Worm (Caenorhabditis elegans) whole organism, L3 larva: Measurements from ENCODE around the gene npr-39.

Source experiments
- ZK546.5 ChIP-seq: sonication (generic microtip); optimal IDR thresholded peaks from 2 replicates; lab custom pipeline; 2017; ENCODE audit warnings: missing biosample characterization, missing genetic modification characterization
- aly-2 ChIP-seq: fragments of 150-350 bp; optimal IDR thresholded peaks from 2 replicates; lab custom pipeline; 2014; ENCODE audit warnings: missing biosample characterization, missing genetic modification characterization
- ceh-16 ChIP-seq: sonication (generic microtip); optimal IDR thresholded peaks from 2 replicates; lab custom pipeline; 2017; ENCODE audit warnings: missing biosample characterization, missing genetic modification characterization
- elt-1 ChIP-seq: fragments of 150-350 bp; optimal IDR thresholded peaks from 2 replicates; lab custom pipeline; 2014; ENCODE audit warnings: missing biosample characterization, missing genetic modification characterization
- lin-15B ChIP-seq: fragments of 150-350 bp; optimal IDR thresholded peaks from 2 replicates; lab custom pipeline; 2014; ENCODE audit warnings: missing biosample characterization, missing genetic modification characterization
- lin-39 ChIP-seq: fragments of 150-350 bp; optimal IDR thresholded peaks from 2 replicates; lab custom pipeline; 2018; ENCODE audit warnings: missing biosample characterization, missing genetic modification reagents, missing genetic modification characterization
- nhr-23 ChIP-seq: fragments of 150-350 bp; optimal IDR thresholded peaks from 2 replicates; lab custom pipeline; 2014; ENCODE audit warnings: missing biosample characterization, missing genetic modification reagents, missing genetic modification characterization
- nhr-77 ChIP-seq: fragments of 150-350 bp; optimal IDR thresholded peaks from 2 replicates; lab custom pipeline; 2014; ENCODE audit warnings: missing biosample characterization, missing genetic modification characterization
- unc-39 ChIP-seq: sonication (generic microtip); optimal IDR thresholded peaks from 4 replicates; lab custom pipeline; 2017; ENCODE audit warnings: missing biosample characterization, missing genetic modification characterization
- unc-62 ChIP-seq: fragments of 150-350 bp; sonication (generic microtip); optimal IDR thresholded peaks from 4 replicates; lab custom pipeline; 2014; ENCODE audit warnings: missing biosample characterization, missing genetic modification reagents, missing genetic modification characterization
- zag-1 ChIP-seq: fragments of 150-350 bp; optimal IDR thresholded peaks from 2 replicates; lab custom pipeline; 2014; ENCODE audit warnings: missing biosample characterization, missing genetic modification characterization
- ztf-11 ChIP-seq: fragments of 150-350 bp; optimal IDR thresholded peaks from 2 replicates; lab custom pipeline; 2014; ENCODE audit warnings: missing biosample characterization, missing genetic modification characterization
- ztf-4 ChIP-seq: fragments of 150-350 bp; optimal IDR thresholded peaks from 2 replicates; lab custom pipeline; 2014; ENCODE audit warnings: missing biosample characterization, missing genetic modification characterization

- TF ChIP-seq nhr-23 (tag; lab: Kevin White, UChicago) (no peak), aly-2 (tag; lab: Kevin White, UChicago) (no peak), ZK546.5 (tag; lab: Kevin White, UChicago) (no peak), ztf-11 (tag; lab: Kevin White, UChicago) (no peak), ztf-4 (tag; lab: Kevin White, UChicago) (no peak), nhr-77 (no peak), ceh-16 (tag; lab: Kevin White, UChicago) (no peak), unc-62 (GFP tag; lab: Kevin White, UChicago) (no peak), unc-39 (tag; lab: Kevin White, UChicago) (no peak), lin-15B (no peak), elt-1 (tag; lab: Kevin White, UChicago) (no peak), lin-39 (tag; lab: Kevin White, UChicago) (no peak), zag-1 (no peak)
Measured at ce11 chrV:10070541-10070940, 3.7 kb downstream of the npr-39 start, which contains the start of gene nhr-192.
